Worm (Caenorhabditis elegans) whole organism, midembryonic: ENCODE results near the gene ddp-1.

Experiments
- T22C8.4 ChIP-seq: fragments of 200-800 bp; sonication (Bioruptor generic); IDR thresholded peaks from 2 replicates; pipeline ENCODE4 v1.3.6; 2022; ENCODE audit warnings: missing genetic modification characterization, missing compliant biosample characterization
- cog-1 ChIP-seq: sonication (generic microtip); optimal IDR thresholded peaks from 2 replicates; lab custom pipeline; 2016; ENCODE audit warnings: missing genetic modification characterization, missing compliant biosample characterization
- flt-1 ChIP-seq: fragments of 200-800 bp; sonication (Bioruptor generic); IDR thresholded peaks from 2 replicates; pipeline ENCODE4 v1.3.6; 2022; ENCODE audit warnings: missing genetic modification characterization, missing compliant biosample characterization
- klf-2 ChIP-seq: fragments of 200-800 bp; sonication (Bioruptor generic); conservative IDR thresholded peaks from 2 replicates; pipeline ENCODE4 v1.3.6; 2022; ENCODE audit warnings: missing genetic modification reagents, missing genetic modification characterization, missing compliant biosample characterization
- ref-1 ChIP-seq: fragments of 200-800 bp; sonication (Bioruptor generic); conservative IDR thresholded peaks from 2 replicates; pipeline ENCODE4 v1.3.6; 2022; ENCODE audit warnings: missing genetic modification reagents, missing genetic modification characterization, missing compliant biosample characterization
- tab-1 ChIP-seq: fragments of 200-800 bp; sonication (Bioruptor generic); IDR thresholded peaks from 2 replicates; pipeline ENCODE4 v1.3.6; 2022; ENCODE audit warnings: missing genetic modification characterization, missing compliant biosample characterization
- ztf-29 ChIP-seq: fragments of 200-800 bp; sonication (Bioruptor generic); IDR thresholded peaks from 2 replicates; pipeline ENCODE4 v1.3.6; 2022; ENCODE audit warnings: missing genetic modification reagents, missing genetic modification characterization, missing compliant biosample characterization

DNA sequence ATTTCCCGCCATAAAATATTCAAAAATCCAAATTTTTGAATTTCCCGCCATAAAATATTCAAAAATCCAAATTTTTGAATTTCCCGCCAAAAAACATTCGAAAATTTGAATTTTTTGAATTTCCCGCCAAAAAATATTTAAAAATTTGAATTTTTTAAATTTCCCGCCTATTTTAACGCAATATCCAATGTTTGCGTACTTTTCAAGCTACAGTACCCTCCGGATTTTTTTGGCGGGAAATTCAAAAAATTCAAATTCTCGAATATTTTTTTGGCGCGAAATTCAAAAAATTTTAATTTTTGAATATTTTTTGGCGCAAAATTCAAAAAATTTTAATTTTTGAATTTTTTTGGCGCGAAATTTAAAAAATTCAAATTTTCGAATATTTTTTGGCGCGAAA lies 28.6 kb upstream of the ddp-1 start:
- TF ChIP-seq T22C8.4 (GFP tag; lab: Robert Waterston, UW) (no peak), ref-1 (GFP tag; lab: Robert Waterston, UW) (no peak), ztf-29 (GFP tag; lab: Robert Waterston, UW) (no peak), flt-1 (GFP tag; lab: Robert Waterston, UW) (no peak), tab-1 (GFP tag; lab: Robert Waterston, UW) (no peak), klf-2 (GFP tag; lab: Robert Waterston, UW) (no peak), cog-1 (tag; lab: Kevin White, UChicago) (no peak)
